Fruit fly (Drosophila melanogaster) whole organism, prepupa: Measurements from ENCODE around the gene CG15435.

Experiments used
- Blimp-1 ChIP-seq: fragments of 200-800 bp; sonication (Bioruptor generic); optimal IDR thresholded peaks from 3 replicates; lab custom pipeline; 2017; ENCODE audit warnings: missing biosample characterization, missing genetic modification characterization, mild to moderate bottlenecking, moderate library complexity, missing genetic modification reagents
- CG10631 ChIP-seq: fragments of 200-800 bp; sonication (Bioruptor generic); optimal IDR thresholded peaks from 2 replicates; lab custom pipeline; 2016; ENCODE audit warnings: missing biosample characterization, missing genetic modification characterization
- CG11294 ChIP-seq: fragments of 200-800 bp; sonication (Bioruptor generic); IDR thresholded peaks from 2 replicates; pipeline ENCODE4 v1.3.6; 2022; ENCODE audit warnings: missing biosample characterization, missing genetic modification characterization
- CG1621 ChIP-seq: fragments of 200-800 bp; sonication (Bioruptor generic); optimal IDR thresholded peaks from 3 replicates; lab custom pipeline; 2018; ENCODE audit warnings: missing biosample characterization, mild to moderate bottlenecking, missing genetic modification characterization
- CG3032 ChIP-seq: fragments of 200-800 bp; optimal IDR thresholded peaks from 2 replicates; lab custom pipeline; 2019; ENCODE audit warnings: missing biosample characterization, mild to moderate bottlenecking, missing genetic modification characterization, moderate library complexity
- CG31627 ChIP-seq: fragments of 200-800 bp; sonication (Bioruptor generic); optimal IDR thresholded peaks from 3 replicates; lab custom pipeline; 2016; ENCODE audit warnings: missing biosample characterization, missing genetic modification characterization
- CG32006 ChIP-seq: fragments of 200-800 bp; sonication (Bioruptor generic); optimal IDR thresholded peaks from 3 replicates; lab custom pipeline; 2017; ENCODE audit warnings: missing biosample characterization, mild to moderate bottlenecking, missing genetic modification characterization
- CG34406 ChIP-seq: fragments of 200-800 bp; sonication (Bioruptor generic); optimal IDR thresholded peaks from 3 replicates; lab custom pipeline; 2016; ENCODE audit warnings: missing biosample characterization, missing genetic modification characterization
- CG6163 ChIP-seq: fragments of 200-800 bp; sonication (Bioruptor generic); IDR thresholded peaks from 3 replicates; pipeline ENCODE4 v1.3.6; 2022; ENCODE audit warnings: missing biosample characterization, missing genetic modification characterization
- CG6792 ChIP-seq: fragments of 200-800 bp; sonication (Bioruptor generic); optimal IDR thresholded peaks from 3 replicates; lab custom pipeline; 2016; ENCODE audit warnings: missing biosample characterization, missing genetic modification characterization
- CG6808 ChIP-seq: fragments of 200-800 bp; sonication (Bioruptor generic); optimal IDR thresholded peaks from 3 replicates; lab custom pipeline; 2017; ENCODE audit warnings: missing biosample characterization, missing genetic modification characterization, mild to moderate bottlenecking, moderate library complexity, missing genetic modification reagents
- CG7368 ChIP-seq: fragments of 200-800 bp; sonication (Bioruptor generic); optimal IDR thresholded peaks from 3 replicates; lab custom pipeline; 2016; ENCODE audit warnings: missing biosample characterization, missing genetic modification characterization
- CG8319 ChIP-seq: fragments of 200-800 bp; sonication (Bioruptor generic); optimal IDR thresholded peaks from 3 replicates; lab custom pipeline; 2016; ENCODE audit warnings: missing biosample characterization, missing genetic modification characterization
- CG8632 ChIP-seq: fragments of 200-800 bp; sonication (Bioruptor generic); optimal IDR thresholded peaks from 3 replicates; lab custom pipeline; 2016; ENCODE audit warnings: missing biosample characterization, missing genetic modification characterization
- CG9139 ChIP-seq: fragments of 200-800 bp; sonication (Bioruptor generic); optimal IDR thresholded peaks from 3 replicates; lab custom pipeline; 2017; ENCODE audit warnings: missing biosample characterization, mild to moderate bottlenecking, missing genetic modification characterization
- Eip75B ChIP-seq: fragments of 200-800 bp; sonication (Bioruptor generic); optimal IDR thresholded peaks from 3 replicates; lab custom pipeline; 2016; ENCODE audit warnings: missing biosample characterization, missing genetic modification characterization
- Eip78C ChIP-seq: fragments of 200-800 bp; sonication (Bioruptor generic); peaks from one replicate; lab custom pipeline; 2016; ENCODE audit warnings: missing biosample characterization, missing genetic modification characterization
- Ets21C ChIP-seq: fragments of 200-800 bp; sonication (Bioruptor generic); optimal IDR thresholded peaks from 3 replicates; lab custom pipeline; 2016; ENCODE audit warnings: missing biosample characterization, missing genetic modification characterization
- Ets96B ChIP-seq: fragments of 200-800 bp; optimal IDR thresholded peaks from 2 replicates; lab custom pipeline; 2019; ENCODE audit warnings: missing biosample characterization, mild to moderate bottlenecking, missing genetic modification characterization, moderate library complexity
- Gug ChIP-seq: fragments of 200-800 bp; sonication (Bioruptor generic); IDR thresholded peaks from 2 replicates; pipeline ENCODE4 v1.3.6; 2022; ENCODE audit warnings: missing biosample characterization, missing genetic modification characterization
- Hr38 ChIP-seq: sonication (Bioruptor generic); optimal IDR thresholded peaks from 2 replicates; lab custom pipeline; 2016; ENCODE audit warnings: missing biosample characterization, missing genetic modification characterization
- Hr39 ChIP-seq: fragments of 200-800 bp; sonication (Bioruptor generic); optimal IDR thresholded peaks from 2 replicates; lab custom pipeline; 2016; ENCODE audit warnings: missing biosample characterization, missing genetic modification characterization
- Lpt ChIP-seq: fragments of 200-800 bp; sonication (Bioruptor generic); optimal IDR thresholded peaks from 3 replicates; lab custom pipeline; 2016; ENCODE audit warnings: missing biosample characterization, missing genetic modification characterization
- OdsH ChIP-seq: fragments of 200-800 bp; sonication (Bioruptor generic); optimal IDR thresholded peaks from 3 replicates; lab custom pipeline; 2016; ENCODE audit warnings: missing biosample characterization, missing genetic modification characterization
- Smox ChIP-seq: fragments of 200-800 bp; sonication (Bioruptor generic); optimal IDR thresholded peaks from 3 replicates; lab custom pipeline; 2016; ENCODE audit warnings: missing biosample characterization, missing genetic modification characterization
- Sox102F ChIP-seq: fragments of 200-800 bp; sonication (Bioruptor generic); optimal IDR thresholded peaks from 2 replicates; lab custom pipeline; 2016; ENCODE audit warnings: missing biosample characterization, mild to moderate bottlenecking, missing genetic modification characterization
- Sox14 ChIP-seq: fragments of 200-800 bp; sonication (Bioruptor generic); optimal IDR thresholded peaks from 3 replicates; lab custom pipeline; 2016; ENCODE audit warnings: missing biosample characterization, missing genetic modification characterization
- cyc ChIP-seq: fragments of 200-800 bp; sonication (Bioruptor generic); optimal IDR thresholded peaks from 3 replicates; lab custom pipeline; 2016; ENCODE audit warnings: missing biosample characterization, missing genetic modification characterization
- dac ChIP-seq: fragments of 200-800 bp; sonication (Bioruptor generic); optimal IDR thresholded peaks from 2 replicates; lab custom pipeline; 2017; ENCODE audit warnings: missing biosample characterization, mild to moderate bottlenecking, missing genetic modification characterization
- eg ChIP-seq: fragments of 200-800 bp; sonication (Bioruptor generic); IDR thresholded peaks from 3 replicates; pipeline ENCODE4 v1.3.6; 2022; ENCODE audit warnings: missing biosample characterization, missing genetic modification characterization
- esn ChIP-seq: fragments of 200-800 bp; sonication (Bioruptor generic); optimal IDR thresholded peaks from 2 replicates; lab custom pipeline; 2016; ENCODE audit warnings: missing biosample characterization, mild to moderate bottlenecking, missing genetic modification characterization, moderate library complexity
- fd59A ChIP-seq: fragments of 200-800 bp; sonication (Bioruptor generic); optimal IDR thresholded peaks from 2 replicates; lab custom pipeline; 2017; ENCODE audit warnings: missing biosample characterization, mild to moderate bottlenecking, missing genetic modification characterization, missing genetic modification reagents
- fd85E ChIP-seq: fragments of 200-800 bp; sonication (Bioruptor generic); optimal IDR thresholded peaks from 3 replicates; lab custom pipeline; 2016; ENCODE audit warnings: missing biosample characterization, missing genetic modification characterization
- fkh ChIP-seq: fragments of 200-800 bp; sonication (Bioruptor generic); optimal IDR thresholded peaks from 3 replicates; lab custom pipeline; 2017; ENCODE audit warnings: missing biosample characterization, mild to moderate bottlenecking, missing genetic modification characterization, moderate library complexity
- lz ChIP-seq: fragments of 200-800 bp; sonication (Bioruptor generic); optimal IDR thresholded peaks from 3 replicates; lab custom pipeline; 2016; ENCODE audit warnings: missing biosample characterization, missing genetic modification characterization
- net ChIP-seq: fragments of 200-800 bp; sonication (Bioruptor generic); optimal IDR thresholded peaks from 3 replicates; lab custom pipeline; 2016; ENCODE audit warnings: missing biosample characterization, missing genetic modification characterization
- pdm3 ChIP-seq: fragments of 200-800 bp; sonication (Bioruptor generic); optimal IDR thresholded peaks from 3 replicates; lab custom pipeline; 2016; ENCODE audit warnings: missing biosample characterization, missing genetic modification characterization
- salr ChIP-seq, 2 experiments: fragments of 200-800 bp; sonication (Bioruptor generic); optimal IDR thresholded peaks; 3 replicates each; lab custom pipeline; 2016 to 2018; ENCODE audit warnings: missing biosample characterization in 2 of 2, missing genetic modification characterization in 2 of 2, mild to moderate bottlenecking in 1 of 2
- spab ChIP-seq: fragments of 200-800 bp; sonication (Bioruptor generic); optimal IDR thresholded peaks from 2 replicates; lab custom pipeline; 2017; ENCODE audit warnings: missing biosample characterization, mild to moderate bottlenecking, missing genetic modification characterization, missing genetic modification reagents
- svp ChIP-seq: fragments of 200-800 bp; sonication (Bioruptor generic); peaks from one replicate; lab custom pipeline; 2016; ENCODE audit warnings: missing biosample characterization, missing genetic modification characterization
- topi ChIP-seq: fragments of 200-800 bp; sonication (Bioruptor generic); optimal IDR thresholded peaks from 3 replicates; lab custom pipeline; 2016; ENCODE audit warnings: missing biosample characterization, missing genetic modification characterization
- vri ChIP-seq: fragments of 200-800 bp; sonication (Bioruptor generic); optimal IDR thresholded peaks from 3 replicates; lab custom pipeline; 2016; ENCODE audit warnings: missing biosample characterization, mild to moderate bottlenecking, missing genetic modification characterization

CG15435 gene

dm6 chr2L:4459543-4459942, at the start of gene CG15435, which contains the start of gene mRpL27:
TSS of gene CG15435 (plus strand) at chr2L:4459729.
TSS of gene mRpL27 (minus strand) at chr2L:4459638.
- TF ChIP-seq Eip78C (GFP tag; lab: Kevin White, UChicago), result peak; percentile 77
- TF ChIP-seq svp (GFP tag; lab: Kevin White, UChicago), result peak; percentile 92
- TF ChIP-seq lz (GFP tag; lab: Kevin White, UChicago), result peak; percentile 20
- TF ChIP-seq CG31627 (GFP tag; lab: Kevin White, UChicago), result peak; percentile 5
- TF ChIP-seq CG1621 (tag; lab: Kevin White, UChicago), result peak; percentile 44
- TF ChIP-seq Ets96B, result peak; percentile 4
- peak; percentile 23 for TF ChIP-seq topi
- TF ChIP-seq Lpt (GFP tag; lab: Kevin White, UChicago), result no peak
- TF ChIP-seq vri, result no peak
- peak; percentile 86 for TF ChIP-seq fkh (GFP tag; lab: Kevin White, UChicago)
- TF ChIP-seq CG32006 (GFP tag; lab: Kevin White, UChicago), result no peak
- no peak for TF ChIP-seq spab (GFP tag; lab: Kevin White, UChicago)
- TF ChIP-seq esn (GFP tag; lab: Kevin White, UChicago), result peak; percentile 41
- no peak for TF ChIP-seq Smox (GFP tag; lab: Kevin White, UChicago)
- no peak for TF ChIP-seq Ets21C (GFP tag; lab: Kevin White, UChicago)
- TF ChIP-seq Hr39 (GFP tag; lab: Kevin White, UChicago), result peak; percentile 15
- no peak for TF ChIP-seq Gug
- TF ChIP-seq CG6808 (GFP tag; lab: Kevin White, UChicago), result no peak
- TF ChIP-seq Sox14 (GFP tag; lab: Kevin White, UChicago), result peak; percentile 50
- no peak for TF ChIP-seq CG8632
- peak; percentile 25 for TF ChIP-seq CG3032 (tag; lab: Kevin White, UChicago)
- TF ChIP-seq CG6792 (GFP tag; lab: Kevin White, UChicago), result no peak
- TF ChIP-seq CG34406, result no peak

dm6 chr2L:4410855-4411254, 48.7 kb upstream of the CG15435 start, which contains the start of gene CG43055:
TSS of gene CG43055 (plus strand) at chr2L:4411155.
- TF ChIP-seq esn (GFP tag; lab: Kevin White, UChicago) (no peak), CG34406 (no peak), lz (GFP tag; lab: Kevin White, UChicago) (no peak), CG8632 (no peak), Lpt (GFP tag; lab: Kevin White, UChicago) (no peak), CG31627 (GFP tag; lab: Kevin White, UChicago) (no peak), fkh (GFP tag; lab: Kevin White, UChicago) (no peak), eg (GFP tag; lab: Robert Waterston, UW) (no peak), CG32006 (GFP tag; lab: Kevin White, UChicago) (no peak)

dm6 chr2L:4414059-4414458, 45.5 kb upstream of the CG15435 start:
- TF ChIP-seq dac, result no peak

- TF ChIP-seq Hr39 (GFP tag; lab: Kevin White, UChicago) (peak; percentile 35), fd85E (no peak), topi (peak; percentile 26), CG32006 (GFP tag; lab: Kevin White, UChicago) (peak; percentile 50), Eip75B (GFP tag; lab: Kevin White, UChicago) (peak; percentile 53), esn (GFP tag; lab: Kevin White, UChicago) (no peak), fd59A (GFP tag; lab: Kevin White, UChicago) (peak; percentile 21), Lpt (GFP tag; lab: Kevin White, UChicago) (peak; percentile 23), salr (GFP tag; optimal IDR thresholded peaks at IDR 0.05; lab: Kevin White, UChicago) (peak in 1 of 2 experiments; percentile 5), CG10631 (GFP tag; lab: Kevin White, UChicago) (peak; percentile 43), Blimp-1 (no peak), CG6163 (GFP tag; lab: Robert Waterston, UW) (peak; percentile 49; the same call in 1 of the 3 replicates), CG34406 (peak; percentile 18), OdsH (peak; percentile 50), pdm3 (GFP tag; lab: Kevin White, UChicago) (peak; percentile 48), Eip78C (GFP tag; lab: Kevin White, UChicago) (peak; percentile 79), cyc (peak; percentile 32), fkh (GFP tag; lab: Kevin White, UChicago) (no peak), Ets21C (GFP tag; lab: Kevin White, UChicago) (peak; percentile 23), dac (no peak), CG8319 (GFP tag; lab: Kevin White, UChicago) (no peak), Sox14 (GFP tag; lab: Kevin White, UChicago) (peak; percentile 43), CG8632 (no peak), CG1621 (tag; lab: Kevin White, UChicago) (peak; percentile 32), spab (GFP tag; lab: Kevin White, UChicago) (peak; percentile 31), CG11294 (GFP tag; lab: Robert Waterston, UW) (no peak), Hr38 (GFP tag; lab: Kevin White, UChicago) (no peak), Smox (GFP tag; lab: Kevin White, UChicago) (peak; percentile 13), Sox102F (GFP tag; lab: Kevin White, UChicago) (peak; percentile 25), CG9139 (GFP tag; lab: Kevin White, UChicago) (no peak), vri (no peak), CG7368 (GFP tag; lab: Kevin White, UChicago) (peak; percentile 33), net (GFP tag; lab: Kevin White, UChicago) (peak; percentile 40)
These were observed 43.4 kb upstream of the CG15435 start for dm6 chr2L:4416089-4416488.
